Worm (Caenorhabditis elegans): Measurements from ENCODE around the gene copb-1.

DNA sequence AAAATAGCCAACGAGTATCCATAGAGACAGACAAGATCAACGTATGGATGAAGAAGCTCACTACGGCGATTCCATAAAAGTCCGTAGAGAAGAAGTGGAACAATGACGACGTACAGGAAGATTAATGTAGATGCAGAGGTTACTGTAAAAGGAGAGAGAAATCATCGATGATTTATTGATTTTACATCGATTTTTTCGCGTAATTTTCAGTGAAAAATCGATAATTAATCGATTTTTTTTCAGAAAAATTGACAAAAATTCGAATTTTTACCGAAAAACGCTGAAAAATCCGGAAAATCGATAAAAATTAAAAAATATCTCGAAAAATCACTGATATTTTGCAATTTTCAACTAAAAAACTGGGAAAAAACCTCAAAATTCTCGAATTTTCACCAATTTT lies 12.2 kb upstream of the copb-1 start:
- TF ChIP-seq ceh-19 (GFP tag; optimal IDR thresholded peaks at IDR 0.05) (no peak), madf-2 (tag; optimal IDR thresholded peaks at IDR 0.05) (no peak), pat-9 (tag; optimal IDR thresholded peaks at IDR 0.05) (no peak), pqm-1 (tag; optimal IDR thresholded peaks at IDR 0.05) (no peak), ama-1 (optimal IDR thresholded peaks at IDR 0.05) (no peak), K02D7.2 (tag; optimal IDR thresholded peaks at IDR 0.05) (no peak), npax-4 (tag; optimal IDR thresholded peaks at IDR 0.05) (no peak), pha-2 (tag; optimal IDR thresholded peaks at IDR 0.05) (no peak), pha-4 (tag; optimal IDR thresholded peaks at IDR 0.05) (no peak)
